Fruit fly (Drosophila melanogaster) S2 (cell line): Measurements from ENCODE around the gene Xpac.

ENCODE experiments used
- CG8478 ChIP-seq: fragments of >200 bp; optimal IDR thresholded peaks from 2 replicates; lab custom pipeline; 2018
- CTCF ChIP-seq, 2 experiments: fragments of >200 bp; optimal IDR thresholded peaks; 2 replicates each; lab custom pipeline; 2018

DNA sequence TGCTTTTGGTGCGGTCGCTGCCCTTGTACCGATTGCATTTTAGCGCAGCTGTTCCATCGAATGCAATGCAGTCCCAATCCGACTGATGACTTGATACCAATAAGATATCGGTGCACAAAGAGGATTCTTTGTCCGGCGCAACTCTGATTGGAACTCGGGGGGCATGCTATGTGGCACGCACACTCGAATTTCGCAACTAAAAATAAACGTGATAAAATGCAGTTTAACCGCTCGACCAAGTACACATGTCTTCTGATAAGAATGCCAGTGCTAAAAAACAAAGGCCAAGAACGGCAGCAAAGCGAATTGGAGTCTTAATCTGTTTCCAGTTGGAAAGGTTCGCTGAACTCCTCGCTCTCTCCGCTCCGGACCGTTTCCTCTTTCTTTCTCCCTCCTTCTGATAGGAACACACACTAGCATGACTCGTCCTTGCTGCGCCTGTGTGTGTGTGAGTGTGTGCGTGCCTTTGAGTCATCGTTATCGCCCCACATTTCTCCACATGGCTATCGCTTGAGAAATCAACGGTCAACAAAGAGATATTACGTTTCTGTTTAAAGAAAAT lies 4.7 kb upstream of the Xpac start:
- TF ChIP-seq CG8478 (lab: Kevin White, UChicago) (no peak), CTCF (optimal IDR thresholded peaks at IDR 0.05; lab: Kevin White, UChicago) (peak in 1 of 2 experiments; percentile 25)
